Fruit fly (Drosophila melanogaster): Measurements from ENCODE around the gene Edem1.

Gene Edem1

DNA sequence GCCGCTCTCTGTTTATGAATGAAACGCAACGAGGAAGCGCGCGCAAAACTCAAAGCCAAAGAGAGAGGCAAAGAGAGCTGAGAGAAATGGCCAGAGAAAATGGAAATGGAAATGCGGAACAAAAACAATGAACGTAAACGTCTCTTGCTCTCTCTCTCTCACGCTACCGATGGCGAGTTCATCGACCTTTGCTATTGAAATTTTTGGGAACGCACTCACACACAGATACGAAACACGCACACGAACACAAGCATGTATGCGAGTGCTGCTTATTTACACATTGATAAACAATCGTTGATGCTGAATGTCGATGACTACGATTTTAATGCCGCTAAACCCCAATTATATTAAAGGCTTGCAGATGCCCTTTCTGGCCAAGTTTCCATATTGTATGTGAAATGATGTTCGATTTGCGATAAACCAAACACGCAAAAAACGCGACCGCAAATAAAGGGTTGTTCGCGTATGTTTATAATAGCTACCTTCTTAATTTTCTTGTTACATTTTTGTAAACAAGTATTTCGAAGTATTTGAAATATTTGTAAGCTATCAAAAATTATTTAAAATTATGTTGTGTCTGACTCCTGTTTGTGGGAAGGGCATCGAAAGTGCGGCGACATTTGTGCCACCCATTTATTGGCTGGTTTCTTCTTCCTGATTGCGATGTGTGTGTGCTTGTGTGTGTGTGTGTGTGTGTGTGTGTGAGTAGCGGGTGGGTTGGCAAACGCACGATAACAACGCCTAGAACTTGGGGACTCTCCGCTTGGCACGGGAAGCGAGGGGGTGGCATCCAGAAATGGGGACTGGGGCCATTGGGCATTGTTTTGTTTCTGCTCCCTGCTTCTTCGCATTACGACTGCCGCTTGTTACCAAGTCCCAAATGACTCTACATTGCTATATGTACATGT lies 35.0 kb upstream of the Edem1 start (continued):
- TF ChIP-seq CG6163 (GFP tag; IDR thresholded peaks at IDR 0.05) (peak; percentile 41; the same call in 1 of the 3 replicates), fkh (GFP tag; optimal IDR thresholded peaks at IDR 0.05) (peak; percentile 89), dac (GFP tag; optimal IDR thresholded peaks at IDR 0.05) (no peak), Blimp-1 (GFP tag; optimal IDR thresholded peaks at IDR 0.05) (peak; percentile 61), fd59A (GFP tag; optimal IDR thresholded peaks at IDR 0.05) (peak; percentile 32), CG10669 (GFP tag; optimal IDR thresholded peaks at IDR 0.05) (peak; percentile 67), acj6 (GFP tag; optimal IDR thresholded peaks at IDR 0.05) (peak; percentile 65), CG3032 (tag; optimal IDR thresholded peaks at IDR 0.05) (peak; percentile 50), fd85E (GFP tag; optimal IDR thresholded peaks at IDR 0.05) (no peak), salr (GFP tag; optimal IDR thresholded peaks at IDR 0.05) (peak in 1 of 2 experiments; percentile 30), Ets21C (GFP tag; optimal IDR thresholded peaks at IDR 0.05) (peak; percentile 74), ss (GFP tag; optimal IDR thresholded peaks at IDR 0.05) (peak; percentile 37 to 69), vri (GFP tag; optimal IDR thresholded peaks at IDR 0.05) (peak; percentile 68), CG11294 (GFP tag; IDR thresholded peaks at IDR 0.05) (no peak), esn (GFP tag; optimal IDR thresholded peaks at IDR 0.05) (peak; percentile 79), CG9139 (GFP tag; optimal IDR thresholded peaks at IDR 0.05) (no peak), Eip78C (GFP tag) (peak; percentile 91), Sox102F (GFP tag; optimal IDR thresholded peaks at IDR 0.05) (peak; percentile 84)

DNA sequence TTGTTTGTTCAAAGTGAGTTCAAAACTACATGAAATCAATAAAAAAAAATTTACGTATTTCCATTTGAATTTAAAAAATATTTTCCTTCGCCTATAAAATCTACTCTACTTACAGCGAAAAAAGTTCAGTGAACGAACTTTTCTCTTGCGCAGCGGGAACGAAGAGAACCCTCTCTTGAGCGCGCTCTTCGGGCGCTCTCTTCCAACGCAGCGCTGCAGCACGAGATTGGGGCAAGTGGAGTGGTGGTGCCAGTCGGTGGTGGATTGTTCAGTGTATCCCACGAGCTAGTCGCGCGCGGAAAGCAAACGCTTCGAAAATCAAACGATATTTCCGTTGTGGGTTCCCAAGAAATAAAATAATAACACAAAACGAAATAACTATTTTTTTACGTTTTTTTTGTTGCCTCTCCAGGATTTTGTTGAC lies 33.1 kb upstream of the Edem1 start, which contains the start of gene Hr4:
Hr4 (plus strand) TSS at position 272 of the 424 bp plus-strand sequence.
- TF ChIP-seq lz (GFP tag; optimal IDR thresholded peaks at IDR 0.05): no peak
- TF ChIP-seq CG6163 (GFP tag; IDR thresholded peaks at IDR 0.05): peak; percentile 28; the same call in 1 of the 3 replicates
- TF ChIP-seq CG8119 (GFP tag; IDR thresholded peaks at IDR 0.05): peak; percentile 43; the same call in 2 of the 3 replicates
- no peak for TF ChIP-seq fkh (GFP tag; optimal IDR thresholded peaks at IDR 0.05)
- TF ChIP-seq CG6792 (GFP tag; optimal IDR thresholded peaks at IDR 0.05): no peak
- TF ChIP-seq CG11762 (GFP tag; optimal IDR thresholded peaks at IDR 0.05; ENCODE audit: insufficient read depth): no peak
- no peak for TF ChIP-seq CG32006 (GFP tag; optimal IDR thresholded peaks at IDR 0.05)
- TF ChIP-seq dsx (GFP tag; optimal IDR thresholded peaks at IDR 0.05; ENCODE audit: poor library complexity, severe bottlenecking): peak; percentile 1
- TF ChIP-seq CG6808 (GFP tag; optimal IDR thresholded peaks at IDR 0.05): no peak
- TF ChIP-seq Sox102F (GFP tag; optimal IDR thresholded peaks at IDR 0.05): peak; percentile 64
- peak; percentile 17 for TF ChIP-seq CG9139 (GFP tag; optimal IDR thresholded peaks at IDR 0.05)
- TF ChIP-seq svp (GFP tag): no peak
- TF ChIP-seq Eip93F (GFP tag; optimal IDR thresholded peaks at IDR 0.05): peak; percentile 43
- TF ChIP-seq CG11294 (GFP tag; IDR thresholded peaks at IDR 0.05): no peak
- peak; percentile 19 for TF ChIP-seq CG16779 (tag; optimal IDR thresholded peaks at IDR 0.05)
- TF ChIP-seq CG6854 (GFP tag; optimal IDR thresholded peaks at IDR 0.05): peak; percentile 66
- no peak for TF ChIP-seq dac (GFP tag; optimal IDR thresholded peaks at IDR 0.05)
- no peak for TF ChIP-seq CG1621 (tag; optimal IDR thresholded peaks at IDR 0.05)
- no peak for TF ChIP-seq cyc (GFP tag; optimal IDR thresholded peaks at IDR 0.05)
- TF ChIP-seq acj6 (GFP tag; optimal IDR thresholded peaks at IDR 0.05): no peak
- TF ChIP-seq CG10669 (GFP tag; optimal IDR thresholded peaks at IDR 0.05): no peak
- peak; percentile 20 for TF ChIP-seq Smox (GFP tag; optimal IDR thresholded peaks at IDR 0.05)
- TF ChIP-seq esn (GFP tag; optimal IDR thresholded peaks at IDR 0.05): peak; percentile 21
- TF ChIP-seq CG15336 (GFP tag; IDR thresholded peaks at IDR 0.05): peak; percentile 62; the same call in 1 of the 2 replicates
- peak; percentile 61 for TF ChIP-seq Met (GFP tag; optimal IDR thresholded peaks at IDR 0.05)
- peak; percentile 24 for TF ChIP-seq topi (GFP tag; optimal IDR thresholded peaks at IDR 0.05)
- peak; percentile 64 for TF ChIP-seq eg (GFP tag; IDR thresholded peaks at IDR 0.05)
- TF ChIP-seq vri (GFP tag; optimal IDR thresholded peaks at IDR 0.05): peak; percentile 54
- TF ChIP-seq CG6276 (GFP tag; optimal IDR thresholded peaks at IDR 0.05): peak; percentile 46
- peak; percentile 2 to 34 for TF ChIP-seq ss (GFP tag; optimal IDR thresholded peaks at IDR 0.05)
- TF ChIP-seq Eip75B (GFP tag; optimal IDR thresholded peaks at IDR 0.05): peak; percentile 35
- peak; percentile 25 for TF ChIP-seq CG3919 (GFP tag; optimal IDR thresholded peaks at IDR 0.05)
- no peak for TF ChIP-seq CG11902 (GFP tag; optimal IDR thresholded peaks at IDR 0.05)
- peak; percentile 74 for TF ChIP-seq Eip78C (GFP tag)

All from whole organism, prepupa.